Fruit fly (Drosophila melanogaster): ENCODE results near the gene Usp32.

The Usp32 gene

DNA sequence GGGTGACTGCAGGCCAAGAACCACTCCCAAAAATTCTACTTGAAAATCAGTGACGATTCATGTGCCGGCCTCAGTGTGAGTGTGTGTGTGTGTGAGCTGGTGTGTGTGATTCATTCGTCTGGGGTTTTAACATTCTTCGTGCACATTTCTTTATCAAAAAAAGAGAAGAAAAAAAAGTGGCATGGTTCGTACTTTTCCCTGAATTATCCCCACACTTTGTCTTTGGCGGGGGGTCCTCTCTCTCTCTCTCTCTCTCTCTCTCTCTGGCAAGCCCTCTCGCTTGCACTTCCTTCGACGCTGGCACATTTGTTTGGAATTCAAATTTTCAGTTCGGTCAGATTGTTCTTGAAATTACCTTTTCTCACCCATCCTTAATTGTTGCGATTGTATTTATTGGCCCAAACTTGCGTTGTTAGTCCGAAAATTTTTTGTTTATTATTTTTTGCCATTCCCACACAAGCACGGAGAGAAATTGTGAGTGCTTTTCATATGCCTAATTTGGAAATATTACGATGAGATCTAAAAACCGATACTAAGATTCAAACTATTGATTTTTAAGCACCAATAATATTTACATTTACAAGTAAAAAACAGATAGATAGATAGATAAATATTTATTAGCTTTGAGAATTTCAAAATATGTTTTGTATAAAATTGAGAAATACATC is 58.2 kb downstream of the Usp32 start (continued):
- TF ChIP-seq schlank (tag; optimal IDR thresholded peaks at IDR 0.05) (no peak), CG8359 (GFP tag; optimal IDR thresholded peaks at IDR 0.05; ENCODE audit: borderline replicate concordance) (no peak), Drgx (GFP tag; IDR thresholded peaks at IDR 0.05) (peak; percentile 45; the same call in 1 of the 2 replicates), Hr51 (GFP tag; optimal IDR thresholded peaks at IDR 0.05) (peak in 1 of 2 experiments; percentile 43), slp2 (GFP tag; optimal IDR thresholded peaks at IDR 0.05) (peak; percentile 22), Tbp (GFP tag; optimal IDR thresholded peaks at IDR 0.05) (no peak), croc (GFP tag; conservative IDR thresholded peaks at IDR 0.05) (no peak), row (GFP tag; IDR thresholded peaks at IDR 0.05) (peak; percentile 39), nom (GFP tag; optimal IDR thresholded peaks at IDR 0.05) (no peak), CG15011 (GFP tag; optimal IDR thresholded peaks at IDR 0.05) (no peak), CG4617 (GFP tag; optimal IDR thresholded peaks at IDR 0.05; ENCODE audit: borderline replicate concordance) (no peak), Elba2 (GFP tag; optimal IDR thresholded peaks at IDR 0.05) (no peak), Dfd (GFP tag; optimal IDR thresholded peaks at IDR 0.05) (no peak), CG30020 (tag; optimal IDR thresholded peaks at IDR 0.05) (no peak), Deaf1 (tag; optimal IDR thresholded peaks at IDR 0.05) (peak; percentile 65), sens (GFP tag) (peak; percentile 84), eve (GFP tag; optimal IDR thresholded peaks at IDR 0.05) (no peak), otp (GFP tag; IDR thresholded peaks at IDR 0.05) (no peak), fd102C (GFP tag; optimal IDR thresholded peaks at IDR 0.05) (no peak), Bteb2 (GFP tag; optimal IDR thresholded peaks at IDR 0.05) (peak; percentile 40), CG12299 (tag; optimal IDR thresholded peaks at IDR 0.05) (no peak), Hsf (GFP tag; optimal IDR thresholded peaks at IDR 0.05) (no peak), Ets97D (GFP tag; optimal IDR thresholded peaks at IDR 0.05) (no peak), Gsc (GFP tag; IDR thresholded peaks at IDR 0.05) (no peak), Med (GFP tag) (peak; percentile 59), gcm2 (GFP tag; optimal IDR thresholded peaks at IDR 0.05) (no peak), Opbp (GFP tag; IDR thresholded peaks at IDR 0.05; ENCODE audit: partially characterized antibody) (no peak), da (GFP tag; optimal IDR thresholded peaks at IDR 0.05) (no peak), CG14710 (tag; optimal IDR thresholded peaks at IDR 0.05) (no peak), kni (GFP tag; optimal IDR thresholded peaks at IDR 0.05) (no peak), Fer3 (tag; optimal IDR thresholded peaks at IDR 0.05) (peak; percentile 47), ERR (GFP tag; optimal IDR thresholded peaks at IDR 0.05) (no peak), CG7839 (tag; optimal IDR thresholded peaks at IDR 0.05) (peak; percentile 32), HLH3B (GFP tag; IDR thresholded peaks at IDR 0.05) (no peak), btn (GFP tag; optimal IDR thresholded peaks at IDR 0.05) (no peak), dmrt11E (tag; optimal IDR thresholded peaks at IDR 0.05) (no peak), CG10147 (GFP tag; optimal IDR thresholded peaks at IDR 0.05) (no peak), pho (GFP tag; optimal IDR thresholded peaks at IDR 0.05) (no peak), CG8281 (tag; optimal IDR thresholded peaks at IDR 0.05) (no peak), ems (GFP tag; optimal IDR thresholded peaks at IDR 0.05) (no peak), C15 (GFP tag; IDR thresholded peaks at IDR 0.05) (no peak), CG11398 (GFP tag; optimal IDR thresholded peaks at IDR 0.05) (no peak), CG15514 (GFP tag; optimal IDR thresholded peaks at IDR 0.05) (peak; percentile 7), org-1 (GFP tag; optimal IDR thresholded peaks at IDR 0.05) (no peak), CG4707 (GFP tag; optimal IDR thresholded peaks at IDR 0.05) (no peak), slou (GFP tag; optimal IDR thresholded peaks at IDR 0.05) (no peak), fd96Cb (tag; optimal IDR thresholded peaks at IDR 0.05) (no peak), D19B (GFP tag; optimal IDR thresholded peaks at IDR 0.05) (no peak), CG10431 (GFP tag; optimal IDR thresholded peaks at IDR 0.05) (no peak), bigmax (GFP tag; optimal IDR thresholded peaks at IDR 0.05) (no peak)

All from whole organism, embryonic.